Fruit fly (Drosophila melanogaster) whole organism, prepupa: ENCODE data around the gene Ugt302C1.
A peak's percentile ranks its signal among the peaks of the same experiment; 100 is the strongest.

Experiments
- CG11902 ChIP-seq: fragments of 200-800 bp; sonication (Bioruptor generic); optimal IDR thresholded peaks from 3 replicates; lab custom pipeline; 2016; ENCODE audit warnings: missing biosample characterization, missing genetic modification characterization
- CG6808 ChIP-seq: fragments of 200-800 bp; sonication (Bioruptor generic); optimal IDR thresholded peaks from 3 replicates; lab custom pipeline; 2017; ENCODE audit warnings: missing biosample characterization, missing genetic modification characterization, mild to moderate bottlenecking, moderate library complexity, missing genetic modification reagents
- CG6854 ChIP-seq: fragments of 200-800 bp; sonication (Bioruptor generic); optimal IDR thresholded peaks from 2 replicates; lab custom pipeline; 2017; ENCODE audit warnings: missing biosample characterization, mild to moderate bottlenecking, missing genetic modification characterization
- Eip78C ChIP-seq: fragments of 200-800 bp; sonication (Bioruptor generic); peaks from one replicate; lab custom pipeline; 2016; ENCODE audit warnings: missing biosample characterization, missing genetic modification characterization
- Hr38 ChIP-seq: sonication (Bioruptor generic); optimal IDR thresholded peaks from 2 replicates; lab custom pipeline; 2016; ENCODE audit warnings: missing biosample characterization, missing genetic modification characterization
- Hr39 ChIP-seq: fragments of 200-800 bp; sonication (Bioruptor generic); optimal IDR thresholded peaks from 2 replicates; lab custom pipeline; 2016; ENCODE audit warnings: missing biosample characterization, missing genetic modification characterization
- dsx ChIP-seq: fragments of 200-800 bp; optimal IDR thresholded peaks from 3 replicates; lab custom pipeline; 2019; ENCODE audit warnings: missing biosample characterization, mild to moderate bottlenecking, missing genetic modification characterization, moderate library complexity; ENCODE audit not compliant: poor library complexity, severe bottlenecking
- fd59A ChIP-seq: fragments of 200-800 bp; sonication (Bioruptor generic); optimal IDR thresholded peaks from 2 replicates; lab custom pipeline; 2017; ENCODE audit warnings: missing biosample characterization, mild to moderate bottlenecking, missing genetic modification characterization, missing genetic modification reagents
- net ChIP-seq: fragments of 200-800 bp; sonication (Bioruptor generic); optimal IDR thresholded peaks from 3 replicates; lab custom pipeline; 2016; ENCODE audit warnings: missing biosample characterization, missing genetic modification characterization
- salr ChIP-seq, 2 experiments: fragments of 200-800 bp; sonication (Bioruptor generic); optimal IDR thresholded peaks; 3 replicates each; lab custom pipeline; 2016 to 2018; ENCODE audit warnings: missing biosample characterization in 2 of 2, missing genetic modification characterization in 2 of 2, mild to moderate bottlenecking in 1 of 2

- TF ChIP-seq net (GFP tag; lab: Kevin White, UChicago) (peak; percentile 96), Hr38 (GFP tag; lab: Kevin White, UChicago) (no peak), salr (GFP tag; optimal IDR thresholded peaks at IDR 0.05; lab: Kevin White, UChicago) (peak; percentile 87 to 98), CG6854 (GFP tag; lab: Kevin White, UChicago) (peak; percentile 98), fd59A (GFP tag; lab: Kevin White, UChicago) (peak; percentile 97), dsx (peak; percentile 90), Eip78C (GFP tag; lab: Kevin White, UChicago) (peak; percentile 100), Hr39 (peak; percentile 92), CG6808 (GFP tag; lab: Kevin White, UChicago) (peak; percentile 97), CG11902 (peak; percentile 96)
These were observed 39.9 kb downstream of the Ugt302C1 start for dm6 chr3R:11196648-11197388.
